Fruit fly (Drosophila melanogaster) whole organism, embryonic: ENCODE data around the gene CG3434.

Experiments
- Adf1 ChIP-seq: fragments of 200-800 bp; sonication (Bioruptor generic); IDR thresholded peaks from 2 replicates; pipeline ENCODE4 v1.3.6; 2022; ENCODE audit warnings: missing biosample characterization, missing genetic modification characterization
- Bdp1 ChIP-seq: fragments of 200-800 bp; sonication (Bioruptor generic); optimal IDR thresholded peaks from 3 replicates; lab custom pipeline; 2016; ENCODE audit warnings: missing biosample characterization, missing genetic modification characterization
- CG17829 ChIP-seq: fragments of 200-800 bp; optimal IDR thresholded peaks from 2 replicates; lab custom pipeline; 2019; ENCODE audit warnings: missing biosample characterization, mild to moderate bottlenecking, missing genetic modification characterization, moderate library complexity
- CG2120 ChIP-seq: fragments of 200-800 bp; sonication (Bioruptor generic); optimal IDR thresholded peaks from 3 replicates; lab custom pipeline; 2016; ENCODE audit warnings: missing biosample characterization, missing genetic modification characterization
- CG7928 ChIP-seq: fragments of 200-800 bp; sonication (Bioruptor generic); optimal IDR thresholded peaks from 2 replicates; lab custom pipeline; 2017; ENCODE audit warnings: missing biosample characterization, mild to moderate bottlenecking, missing genetic modification characterization
- HHEX ChIP-seq: fragments of 200-800 bp; sonication (Bioruptor generic); optimal IDR thresholded peaks from 3 replicates; lab custom pipeline; 2017; ENCODE audit warnings: missing biosample characterization, mild to moderate bottlenecking, missing genetic modification characterization, missing genetic modification reagents
- ac ChIP-seq: fragments of 200-800 bp; sonication (Bioruptor generic); optimal IDR thresholded peaks from 3 replicates; lab custom pipeline; 2017; ENCODE audit warnings: missing biosample characterization, mild to moderate bottlenecking, missing genetic modification characterization
- nerfin-1 ChIP-seq: fragments of 200-800 bp; sonication (Bioruptor generic); optimal IDR thresholded peaks from 3 replicates; lab custom pipeline; 2019; ENCODE audit warnings: missing biosample characterization, mild to moderate bottlenecking, missing genetic modification characterization, moderate library complexity
- pb ChIP-seq: fragments of 200-800 bp; sonication (Bioruptor generic); optimal IDR thresholded peaks from 3 replicates; lab custom pipeline; 2016; ENCODE audit warnings: missing biosample characterization, missing genetic modification characterization
- z ChIP-seq: fragments of 200-800 bp; sonication (Bioruptor generic); IDR thresholded peaks from 3 replicates; pipeline ENCODE4 v1.3.6; 2022; ENCODE audit warnings: missing biosample characterization, missing genetic modification characterization
- zen ChIP-seq: fragments of 200-800 bp; sonication (Bioruptor generic); optimal IDR thresholded peaks from 3 replicates; lab custom pipeline; 2018; ENCODE audit warnings: missing biosample characterization, mild to moderate bottlenecking, missing genetic modification characterization, moderate library complexity

dm6 chr3L:9447239-9447777 is 13.3 kb downstream of the CG3434 start:
- no peak for TF ChIP-seq ac
- TF ChIP-seq CG7928: no peak
- no peak for TF ChIP-seq CG17829 (tag; lab: Kevin White, UChicago)
- no peak for TF ChIP-seq nerfin-1
- TF ChIP-seq z (GFP tag; lab: Robert Waterston, UW): no peak
- no peak for TF ChIP-seq Adf1 (GFP tag; lab: Robert Waterston, UW)
- TF ChIP-seq CG2120 (GFP tag; lab: Kevin White, UChicago): peak; percentile 30
- no peak for TF ChIP-seq Bdp1 (GFP tag; lab: Kevin White, UChicago)
- peak; percentile 21 for TF ChIP-seq HHEX (GFP tag; lab: Kevin White, UChicago)
- peak; percentile 73 for TF ChIP-seq zen
- no peak for TF ChIP-seq pb (GFP tag; lab: Kevin White, UChicago)
